Fruit fly (Drosophila melanogaster) whole organism, embryonic: ENCODE results near the gene CG13022.

Experiments used
- Asciz ChIP-seq: fragments of 200-800 bp; sonication (Bioruptor generic); optimal IDR thresholded peaks from 2 replicates; lab custom pipeline; 2017; ENCODE audit warnings: missing biosample characterization, mild to moderate bottlenecking, missing genetic modification characterization, missing genetic modification reagents
- CG12104 ChIP-seq: fragments of 200-800 bp; sonication (Bioruptor generic); optimal IDR thresholded peaks from 3 replicates; lab custom pipeline; 2016; ENCODE audit warnings: missing biosample characterization, missing genetic modification characterization
- CG1603 ChIP-seq: fragments of 200-800 bp; sonication (Bioruptor generic); optimal IDR thresholded peaks from 2 replicates; lab custom pipeline; 2019; ENCODE audit warnings: missing biosample characterization, mild to moderate bottlenecking, missing genetic modification characterization, moderate library complexity
- CG16779 ChIP-seq: fragments of 200-800 bp; sonication (Bioruptor generic); IDR thresholded peaks from 2 replicates; pipeline ENCODE4 v1.3.6; 2022; ENCODE audit warnings: missing biosample characterization, missing genetic modification characterization
- CG16863 ChIP-seq: fragments of 200-800 bp; sonication (Bioruptor generic); optimal IDR thresholded peaks from 3 replicates; lab custom pipeline; 2016; ENCODE audit warnings: missing biosample characterization, missing genetic modification characterization
- CG18262 ChIP-seq: fragments of 200-800 bp; optimal IDR thresholded peaks from 3 replicates; lab custom pipeline; 2019; ENCODE audit warnings: missing biosample characterization, mild to moderate bottlenecking, missing genetic modification characterization, moderate library complexity
- CG18619 ChIP-seq: fragments of 200-800 bp; sonication (Bioruptor generic); optimal IDR thresholded peaks from 3 replicates; lab custom pipeline; 2017; ENCODE audit warnings: missing biosample characterization, mild to moderate bottlenecking, missing genetic modification characterization
- CG18764 ChIP-seq: fragments of 200-800 bp; sonication (Bioruptor generic); optimal IDR thresholded peaks from 3 replicates; lab custom pipeline; 2016; ENCODE audit warnings: missing biosample characterization, missing genetic modification characterization
- CG2120 ChIP-seq: fragments of 200-800 bp; sonication (Bioruptor generic); optimal IDR thresholded peaks from 3 replicates; lab custom pipeline; 2016; ENCODE audit warnings: missing biosample characterization, missing genetic modification characterization
- CG2712 ChIP-seq: fragments of 200-800 bp; optimal IDR thresholded peaks from 3 replicates; lab custom pipeline; 2019; ENCODE audit warnings: missing biosample characterization, mild to moderate bottlenecking, missing genetic modification characterization, moderate library complexity
- CG32767 ChIP-seq: fragments of 200-800 bp; sonication (Bioruptor generic); IDR thresholded peaks from 2 replicates; pipeline ENCODE4 v1.3.6; 2022; ENCODE audit warnings: missing biosample characterization, missing genetic modification characterization
- CG3726 ChIP-seq: fragments of 200-800 bp; sonication (Bioruptor generic); IDR thresholded peaks from 3 replicates; pipeline ENCODE4, ENCODE4 v1.3.6; 2022; ENCODE audit warnings: missing biosample characterization, missing genetic modification characterization
- CG5953 ChIP-seq: fragments of 200-800 bp; sonication (Bioruptor generic); IDR thresholded peaks from 2 replicates; pipeline ENCODE4 v1.3.6; 2022; ENCODE audit warnings: missing biosample characterization, missing genetic modification characterization
- CG7745 ChIP-seq: fragments of 200-800 bp; sonication (Bioruptor generic); optimal IDR thresholded peaks from 2 replicates; lab custom pipeline; 2018; ENCODE audit warnings: missing biosample characterization, mild to moderate bottlenecking, missing genetic modification characterization, moderate library complexity
- CG8089 ChIP-seq: fragments of 200-800 bp; sonication (Bioruptor generic); optimal IDR thresholded peaks from 3 replicates; lab custom pipeline; 2016; ENCODE audit warnings: missing biosample characterization, missing genetic modification characterization
- CG8290 ChIP-seq, 3 experiments: fragments of 200-800 bp; sonication (Bioruptor generic); optimal IDR thresholded peaks; 2 replicates each; lab custom pipeline; 2016 to 2019; ENCODE audit warnings: missing biosample characterization in 3 of 3, missing genetic modification characterization in 3 of 3, mild to moderate bottlenecking in 2 of 3, moderate library complexity in 1 of 3
- CG9932 ChIP-seq: fragments of 200-800 bp; sonication (Bioruptor generic); IDR thresholded peaks from 2 replicates; pipeline ENCODE4 v1.3.6; 2022; ENCODE audit warnings: missing biosample characterization, missing genetic modification characterization
- D19A ChIP-seq: fragments of 200-800 bp; optimal IDR thresholded peaks from 3 replicates; lab custom pipeline; 2019; ENCODE audit warnings: missing biosample characterization, mild to moderate bottlenecking, missing genetic modification characterization, moderate library complexity
- Dad ChIP-seq: fragments of 200-800 bp; sonication (Bioruptor generic); optimal IDR thresholded peaks from 3 replicates; lab custom pipeline; 2016; ENCODE audit warnings: missing biosample characterization, missing genetic modification characterization
- Deaf1 ChIP-seq: fragments of 200-800 bp; optimal IDR thresholded peaks from 3 replicates; lab custom pipeline; 2019; ENCODE audit warnings: missing biosample characterization, mild to moderate bottlenecking, missing genetic modification characterization, moderate library complexity
- Fer1 ChIP-seq: fragments of 200-800 bp; sonication (Bioruptor generic); optimal IDR thresholded peaks from 2 replicates; lab custom pipeline; 2017; ENCODE audit warnings: missing biosample characterization, mild to moderate bottlenecking, missing genetic modification characterization
- HLH3B ChIP-seq: fragments of 200-800 bp; sonication (Bioruptor generic); IDR thresholded peaks from 2 replicates; pipeline ENCODE4 v1.3.6; 2022; ENCODE audit warnings: missing biosample characterization, missing genetic modification characterization
- Myb ChIP-seq: fragments of 200-800 bp; sonication (Bioruptor generic); optimal IDR thresholded peaks from 2 replicates; lab custom pipeline; 2016; ENCODE audit warnings: missing biosample characterization, missing genetic modification characterization
- Nf-YB ChIP-seq: fragments of 200-800 bp; sonication (Bioruptor generic); optimal IDR thresholded peaks from 3 replicates; lab custom pipeline; 2019; ENCODE audit warnings: missing biosample characterization, mild to moderate bottlenecking, missing genetic modification characterization, moderate library complexity
- Ptx1 ChIP-seq: fragments of 200-800 bp; sonication (Bioruptor generic); IDR thresholded peaks from 2 replicates; pipeline ENCODE4 v1.3.6; 2022; ENCODE audit warnings: missing biosample characterization, missing genetic modification characterization
- YL-1 ChIP-seq: fragments of 200-800 bp; sonication (Bioruptor generic); optimal IDR thresholded peaks from 3 replicates; lab custom pipeline; 2017; ENCODE audit warnings: missing biosample characterization, mild to moderate bottlenecking, missing genetic modification characterization
- amos ChIP-seq: fragments of 200-800 bp; sonication (Bioruptor generic); IDR thresholded peaks from 2 replicates; pipeline ENCODE4 v1.3.6; 2022; ENCODE audit warnings: missing biosample characterization, missing genetic modification characterization; ENCODE audit not compliant: partially characterized antibody
- caup ChIP-seq: fragments of 200-800 bp; sonication (Bioruptor generic); optimal IDR thresholded peaks from 3 replicates; lab custom pipeline; 2017; ENCODE audit warnings: missing biosample characterization, mild to moderate bottlenecking, missing genetic modification characterization, moderate library complexity; ENCODE audit not compliant: severe bottlenecking
- corto ChIP-seq: fragments of 200-800 bp; sonication (Bioruptor generic); optimal IDR thresholded peaks from 2 replicates; lab custom pipeline; 2016; ENCODE audit warnings: missing biosample characterization, mild to moderate bottlenecking, missing genetic modification characterization, moderate library complexity
- dmrt99B ChIP-seq: fragments of 200-800 bp; sonication (Bioruptor generic); optimal IDR thresholded peaks from 2 replicates; lab custom pipeline; 2018; ENCODE audit warnings: missing biosample characterization, mild to moderate bottlenecking, missing genetic modification characterization, moderate library complexity
- eve ChIP-seq, 2 experiments: fragments of >200 bp; optimal IDR thresholded peaks; 2 replicates each; lab custom pipeline; 2017; ENCODE audit warnings: missing biosample characterization in 2 of 2, missing genetic modification characterization in 2 of 2
- fu2 ChIP-seq: fragments of 200-800 bp; sonication (Bioruptor generic); optimal IDR thresholded peaks from 2 replicates; lab custom pipeline; 2016; ENCODE audit warnings: missing biosample characterization, missing genetic modification characterization
- grn ChIP-seq: fragments of 200-800 bp; sonication (Bioruptor generic); optimal IDR thresholded peaks from 3 replicates; lab custom pipeline; 2017; ENCODE audit warnings: missing biosample characterization, missing genetic modification characterization
- gt ChIP-seq: fragments of 200-800 bp; sonication (Bioruptor generic); IDR thresholded peaks from 2 replicates; pipeline ENCODE4 v1.3.6; 2022; ENCODE audit warnings: missing biosample characterization, missing genetic modification characterization
- ind ChIP-seq: fragments of 200-800 bp; sonication (Bioruptor generic); optimal IDR thresholded peaks from 3 replicates; lab custom pipeline; 2016; ENCODE audit warnings: missing biosample characterization, missing genetic modification characterization
- klu ChIP-seq: fragments of 200-800 bp; sonication (Bioruptor generic); IDR thresholded peaks from 2 replicates; pipeline ENCODE4 v1.3.6; 2022; ENCODE audit warnings: missing biosample characterization, missing genetic modification characterization
- lab ChIP-seq: fragments of 200-800 bp; sonication (Bioruptor generic); optimal IDR thresholded peaks from 3 replicates; lab custom pipeline; 2017; ENCODE audit warnings: missing biosample characterization, missing genetic modification characterization, mild to moderate bottlenecking, moderate library complexity, missing genetic modification reagents
- lmd ChIP-seq: fragments of 200-800 bp; sonication (Bioruptor generic); IDR thresholded peaks from 2 replicates; pipeline ENCODE4 v1.3.6; 2022; ENCODE audit warnings: missing biosample characterization, missing genetic modification characterization
- mam ChIP-seq: fragments of 200-800 bp; sonication (Bioruptor generic); optimal IDR thresholded peaks from 3 replicates; lab custom pipeline; 2016; ENCODE audit warnings: missing biosample characterization, missing genetic modification characterization
- nom ChIP-seq: fragments of 200-800 bp; sonication (Bioruptor generic); optimal IDR thresholded peaks from 2 replicates; lab custom pipeline; 2017; ENCODE audit warnings: missing biosample characterization, missing genetic modification characterization, mild to moderate bottlenecking, moderate library complexity, missing genetic modification reagents
- pnt ChIP-seq: fragments of 200-800 bp; sonication (Bioruptor generic); optimal IDR thresholded peaks from 3 replicates; lab custom pipeline; 2016; ENCODE audit warnings: missing biosample characterization, missing genetic modification characterization
- salm ChIP-seq: fragments of 200-800 bp; sonication (Bioruptor generic); optimal IDR thresholded peaks from 2 replicates; lab custom pipeline; 2018; ENCODE audit warnings: missing biosample characterization, mild to moderate bottlenecking, missing genetic modification characterization
- schlank ChIP-seq: fragments of 200-800 bp; sonication (Bioruptor generic); optimal IDR thresholded peaks from 2 replicates; lab custom pipeline; 2018; ENCODE audit warnings: missing biosample characterization, mild to moderate bottlenecking, missing genetic modification characterization
- sens ChIP-seq: fragments of 200-800 bp; sonication (Bioruptor generic); peaks from one replicate; lab custom pipeline; 2016; ENCODE audit warnings: missing biosample characterization, missing genetic modification characterization
- seq ChIP-seq: fragments of 200-800 bp; sonication (Bioruptor generic); IDR thresholded peaks from 2 replicates; pipeline ENCODE4 v1.3.6; 2022; ENCODE audit warnings: missing biosample characterization, missing genetic modification characterization
- tin ChIP-seq: fragments of 200-800 bp; sonication (Bioruptor generic); optimal IDR thresholded peaks from 3 replicates; lab custom pipeline; 2016; ENCODE audit warnings: missing biosample characterization, missing genetic modification characterization
- tll ChIP-seq, 2 experiments: fragments of 200-800 bp in 1 of 2; fragments of >200 bp in 1 of 2; sonication (Bioruptor generic) in 1 of 2; optimal IDR thresholded peaks; 2 replicates each; lab custom pipeline; 2017 to 2019; ENCODE audit warnings: missing biosample characterization in 2 of 2, missing genetic modification characterization in 2 of 2, mild to moderate bottlenecking in 1 of 2, moderate library complexity in 1 of 2
- unpg ChIP-seq: fragments of 200-800 bp; sonication (Bioruptor generic); optimal IDR thresholded peaks from 3 replicates; lab custom pipeline; 2018; ENCODE audit warnings: missing biosample characterization, mild to moderate bottlenecking, missing genetic modification characterization, moderate library complexity
- z ChIP-seq: fragments of 200-800 bp; sonication (Bioruptor generic); IDR thresholded peaks from 3 replicates; pipeline ENCODE4 v1.3.6; 2022; ENCODE audit warnings: missing biosample characterization, missing genetic modification characterization

CG13022 gene

DNA sequence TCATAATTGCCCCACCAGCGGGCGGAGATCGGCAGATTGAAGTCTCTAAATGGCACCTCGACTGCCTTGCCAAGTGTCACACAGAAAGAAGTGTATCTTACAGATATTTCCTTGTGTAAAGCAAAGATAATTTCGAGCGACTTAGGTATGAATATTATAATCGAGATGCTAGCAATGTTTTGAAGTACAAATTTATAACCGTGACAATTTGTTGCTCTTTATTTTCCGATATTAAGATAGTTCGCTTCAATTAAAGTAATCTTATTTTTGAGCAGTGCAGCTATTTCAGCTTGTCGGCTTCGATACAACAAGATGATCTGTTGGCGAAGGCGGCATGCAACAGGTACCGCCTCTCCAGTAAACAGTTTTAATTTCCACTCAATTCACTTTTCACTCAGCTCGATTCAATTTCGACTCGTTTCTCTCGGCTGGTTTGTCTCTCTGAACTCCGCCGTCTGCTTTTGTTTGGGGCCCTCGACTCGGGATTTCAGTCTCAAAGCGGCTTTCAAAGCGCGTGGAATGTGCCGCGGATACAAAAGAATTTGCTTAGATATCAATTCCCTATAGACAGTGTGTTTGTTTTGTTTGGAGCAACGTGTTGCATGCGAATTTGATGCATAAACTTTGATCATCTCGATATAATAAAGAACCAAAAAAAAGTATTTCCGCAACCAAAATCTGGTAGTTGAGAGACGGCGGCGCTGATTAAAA is 22.8 kb downstream of the CG13022 start (continued):
- no peak for TF ChIP-seq pnt (GFP tag; lab: Kevin White, UChicago)
- TF ChIP-seq CG9932 (GFP tag; lab: Robert Waterston, UW): no peak
- no peak for TF ChIP-seq CG2120 (GFP tag; lab: Kevin White, UChicago)
- TF ChIP-seq CG32767: 0 out of 2 replicates have a peak, but pooled peaks have one; percentile 11
- TF ChIP-seq caup (GFP tag; lab: Kevin White, UChicago): no peak
- 0 out of 2 replicates have a peak, but pooled peaks have one; percentile 28 for TF ChIP-seq lmd (GFP tag; lab: Robert Waterston, UW)
- TF ChIP-seq CG8089 (GFP tag; lab: Kevin White, UChicago): no peak
- TF ChIP-seq corto (GFP tag; lab: Kevin White, UChicago): no peak
- TF ChIP-seq nom (GFP tag; lab: Kevin White, UChicago): peak; percentile 42
- no peak for TF ChIP-seq Myb (GFP tag; lab: Kevin White, UChicago)
- no peak for TF ChIP-seq CG18619 (GFP tag; lab: Kevin White, UChicago)
- no peak for TF ChIP-seq Nf-YB (GFP tag; lab: Kevin White, UChicago)
- peak; percentile 2 for TF ChIP-seq ind (GFP tag; lab: Kevin White, UChicago)
- no peak for TF ChIP-seq salm
- TF ChIP-seq seq (GFP tag; lab: Robert Waterston, UW): no peak
- TF ChIP-seq eve (GFP tag; optimal IDR thresholded peaks at IDR 0.05; lab: Kevin White, UChicago): no peak
- TF ChIP-seq gt: no peak
- TF ChIP-seq Ptx1 (GFP tag; lab: Robert Waterston, UW): peak; percentile 22; the same call in 1 of the 2 replicates
- TF ChIP-seq CG3726 (GFP tag; lab: Robert Waterston, UW): no peak
- no peak for TF ChIP-seq grn (GFP tag; lab: Kevin White, UChicago)
- no peak for TF ChIP-seq CG16779 (GFP tag; lab: Robert Waterston, UW)
- peak; percentile 6 for TF ChIP-seq Fer1 (GFP tag; lab: Kevin White, UChicago)
- TF ChIP-seq Dad (GFP tag; lab: Kevin White, UChicago): no peak
- TF ChIP-seq lab (GFP tag; lab: Kevin White, UChicago): peak; percentile 13
- TF ChIP-seq CG1603 (tag; lab: Kevin White, UChicago): peak; percentile 30
- TF ChIP-seq fu2 (GFP tag; lab: Kevin White, UChicago): no peak
- peak; percentile 96 for TF ChIP-seq z (GFP tag; lab: Robert Waterston, UW)
- TF ChIP-seq dmrt99B (tag; lab: Kevin White, UChicago): peak; percentile 65
- TF ChIP-seq D19A: peak; percentile 1
- no peak for TF ChIP-seq CG5953
- no peak for TF ChIP-seq YL-1
- TF ChIP-seq mam: no peak
- peak; percentile 12 for TF ChIP-seq tin (GFP tag; lab: Kevin White, UChicago)
- no peak for TF ChIP-seq CG12104 (GFP tag; lab: Kevin White, UChicago)
- peak; percentile 10 for TF ChIP-seq unpg (GFP tag; lab: Kevin White, UChicago)
- TF ChIP-seq CG2712 (tag; lab: Kevin White, UChicago): peak; percentile 53
- peak; percentile 67 for TF ChIP-seq Deaf1 (tag; lab: Kevin White, UChicago)
- peak; percentile 64 for TF ChIP-seq Asciz (GFP tag; lab: Kevin White, UChicago)
- no peak for TF ChIP-seq schlank (tag; lab: Kevin White, UChicago)
- no peak for TF ChIP-seq CG8290 (GFP tag; optimal IDR thresholded peaks at IDR 0.05; lab: Kevin White, UChicago)
- no peak for TF ChIP-seq CG8290 (tag; optimal IDR thresholded peaks at IDR 0.05; lab: Kevin White, UChicago)
- TF ChIP-seq klu (GFP tag; lab: Robert Waterston, UW): no peak
- no peak for TF ChIP-seq tll (GFP tag; optimal IDR thresholded peaks at IDR 0.05; lab: Kevin White, UChicago)
- peak; percentile 44; the same call in 1 of the 2 replicates for TF ChIP-seq HLH3B (GFP tag; lab: Robert Waterston, UW)
- no peak; the same call in 1 of the 2 replicates for TF ChIP-seq amos (GFP tag; lab: Robert Waterston, UW)
- peak; percentile 46 for TF ChIP-seq CG18262
- TF ChIP-seq CG16863 (GFP tag; lab: Kevin White, UChicago): peak; percentile 8
- no peak for TF ChIP-seq CG18764 (GFP tag; lab: Kevin White, UChicago)
- peak; percentile 89 for TF ChIP-seq sens
- no peak for TF ChIP-seq CG7745 (tag; lab: Kevin White, UChicago)
